Fruit fly (Drosophila melanogaster) whole organism, prepupa: Measurements from ENCODE around the gene Cad99C.
A peak's percentile ranks its signal among the peaks of the same experiment; 100 is the strongest.

Experiments
- Blimp-1 ChIP-seq: fragments of 200-800 bp; sonication (Bioruptor generic); optimal IDR thresholded peaks from 3 replicates; lab custom pipeline; 2017; ENCODE audit warnings: missing biosample characterization, missing genetic modification characterization, mild to moderate bottlenecking, moderate library complexity, missing genetic modification reagents
- CG10631 ChIP-seq: fragments of 200-800 bp; sonication (Bioruptor generic); optimal IDR thresholded peaks from 2 replicates; lab custom pipeline; 2016; ENCODE audit warnings: missing biosample characterization, missing genetic modification characterization
- CG11294 ChIP-seq: fragments of 200-800 bp; sonication (Bioruptor generic); IDR thresholded peaks from 2 replicates; pipeline ENCODE4 v1.3.6; 2022; ENCODE audit warnings: missing biosample characterization, missing genetic modification characterization
- CG15336 ChIP-seq: fragments of 200-800 bp; sonication (Bioruptor generic); IDR thresholded peaks from 2 replicates; pipeline ENCODE4 v1.3.6; 2022; ENCODE audit warnings: missing biosample characterization, missing genetic modification characterization
- CG1621 ChIP-seq: fragments of 200-800 bp; sonication (Bioruptor generic); optimal IDR thresholded peaks from 3 replicates; lab custom pipeline; 2018; ENCODE audit warnings: missing biosample characterization, mild to moderate bottlenecking, missing genetic modification characterization
- CG3032 ChIP-seq: fragments of 200-800 bp; optimal IDR thresholded peaks from 2 replicates; lab custom pipeline; 2019; ENCODE audit warnings: missing biosample characterization, mild to moderate bottlenecking, missing genetic modification characterization, moderate library complexity
- CG32006 ChIP-seq: fragments of 200-800 bp; sonication (Bioruptor generic); optimal IDR thresholded peaks from 3 replicates; lab custom pipeline; 2017; ENCODE audit warnings: missing biosample characterization, mild to moderate bottlenecking, missing genetic modification characterization
- CG6163 ChIP-seq: fragments of 200-800 bp; sonication (Bioruptor generic); IDR thresholded peaks from 3 replicates; pipeline ENCODE4 v1.3.6; 2022; ENCODE audit warnings: missing biosample characterization, missing genetic modification characterization
- CG6854 ChIP-seq: fragments of 200-800 bp; sonication (Bioruptor generic); optimal IDR thresholded peaks from 2 replicates; lab custom pipeline; 2017; ENCODE audit warnings: missing biosample characterization, mild to moderate bottlenecking, missing genetic modification characterization
- CG8119 ChIP-seq: fragments of 200-800 bp; sonication (Bioruptor generic); IDR thresholded peaks from 3 replicates; pipeline ENCODE4 v1.3.6; 2022; ENCODE audit warnings: missing biosample characterization, missing genetic modification characterization
- CG8319 ChIP-seq: fragments of 200-800 bp; sonication (Bioruptor generic); optimal IDR thresholded peaks from 3 replicates; lab custom pipeline; 2016; ENCODE audit warnings: missing biosample characterization, missing genetic modification characterization
- Eip75B ChIP-seq: fragments of 200-800 bp; sonication (Bioruptor generic); optimal IDR thresholded peaks from 3 replicates; lab custom pipeline; 2016; ENCODE audit warnings: missing biosample characterization, missing genetic modification characterization
- Eip78C ChIP-seq: fragments of 200-800 bp; sonication (Bioruptor generic); peaks from one replicate; lab custom pipeline; 2016; ENCODE audit warnings: missing biosample characterization, missing genetic modification characterization
- Ets96B ChIP-seq: fragments of 200-800 bp; optimal IDR thresholded peaks from 2 replicates; lab custom pipeline; 2019; ENCODE audit warnings: missing biosample characterization, mild to moderate bottlenecking, missing genetic modification characterization, moderate library complexity
- Gug ChIP-seq: fragments of 200-800 bp; sonication (Bioruptor generic); IDR thresholded peaks from 2 replicates; pipeline ENCODE4 v1.3.6; 2022; ENCODE audit warnings: missing biosample characterization, missing genetic modification characterization
- Hr38 ChIP-seq: sonication (Bioruptor generic); optimal IDR thresholded peaks from 2 replicates; lab custom pipeline; 2016; ENCODE audit warnings: missing biosample characterization, missing genetic modification characterization
- Hr4 ChIP-seq: fragments of 200-800 bp; sonication (Bioruptor generic); optimal IDR thresholded peaks from 3 replicates; lab custom pipeline; 2016; ENCODE audit warnings: missing biosample characterization, missing genetic modification characterization
- Lpt ChIP-seq: fragments of 200-800 bp; sonication (Bioruptor generic); optimal IDR thresholded peaks from 3 replicates; lab custom pipeline; 2016; ENCODE audit warnings: missing biosample characterization, missing genetic modification characterization
- OdsH ChIP-seq: fragments of 200-800 bp; sonication (Bioruptor generic); optimal IDR thresholded peaks from 3 replicates; lab custom pipeline; 2016; ENCODE audit warnings: missing biosample characterization, missing genetic modification characterization
- Smox ChIP-seq: fragments of 200-800 bp; sonication (Bioruptor generic); optimal IDR thresholded peaks from 3 replicates; lab custom pipeline; 2016; ENCODE audit warnings: missing biosample characterization, missing genetic modification characterization
- Sox102F ChIP-seq: fragments of 200-800 bp; sonication (Bioruptor generic); optimal IDR thresholded peaks from 2 replicates; lab custom pipeline; 2016; ENCODE audit warnings: missing biosample characterization, mild to moderate bottlenecking, missing genetic modification characterization
- Sox14 ChIP-seq: fragments of 200-800 bp; sonication (Bioruptor generic); optimal IDR thresholded peaks from 3 replicates; lab custom pipeline; 2016; ENCODE audit warnings: missing biosample characterization, missing genetic modification characterization
- Sox15 ChIP-seq: fragments of 200-800 bp; sonication (Bioruptor generic); optimal IDR thresholded peaks from 3 replicates; lab custom pipeline; 2016; ENCODE audit warnings: missing biosample characterization, missing genetic modification characterization
- acj6 ChIP-seq: fragments of 200-800 bp; sonication (Bioruptor generic); optimal IDR thresholded peaks from 3 replicates; lab custom pipeline; 2016; ENCODE audit warnings: missing biosample characterization, missing genetic modification characterization
- dsx ChIP-seq: fragments of 200-800 bp; optimal IDR thresholded peaks from 3 replicates; lab custom pipeline; 2019; ENCODE audit warnings: missing biosample characterization, mild to moderate bottlenecking, missing genetic modification characterization, moderate library complexity; ENCODE audit not compliant: poor library complexity, severe bottlenecking
- eg ChIP-seq: fragments of 200-800 bp; sonication (Bioruptor generic); IDR thresholded peaks from 3 replicates; pipeline ENCODE4 v1.3.6; 2022; ENCODE audit warnings: missing biosample characterization, missing genetic modification characterization
- esn ChIP-seq: fragments of 200-800 bp; sonication (Bioruptor generic); optimal IDR thresholded peaks from 2 replicates; lab custom pipeline; 2016; ENCODE audit warnings: missing biosample characterization, mild to moderate bottlenecking, missing genetic modification characterization, moderate library complexity
- fkh ChIP-seq: fragments of 200-800 bp; sonication (Bioruptor generic); optimal IDR thresholded peaks from 3 replicates; lab custom pipeline; 2017; ENCODE audit warnings: missing biosample characterization, mild to moderate bottlenecking, missing genetic modification characterization, moderate library complexity
- pdm3 ChIP-seq: fragments of 200-800 bp; sonication (Bioruptor generic); optimal IDR thresholded peaks from 3 replicates; lab custom pipeline; 2016; ENCODE audit warnings: missing biosample characterization, missing genetic modification characterization
- salr ChIP-seq, 2 experiments: fragments of 200-800 bp; sonication (Bioruptor generic); optimal IDR thresholded peaks; 3 replicates each; lab custom pipeline; 2016 to 2018; ENCODE audit warnings: missing biosample characterization in 2 of 2, missing genetic modification characterization in 2 of 2, mild to moderate bottlenecking in 1 of 2
- spab ChIP-seq: fragments of 200-800 bp; sonication (Bioruptor generic); optimal IDR thresholded peaks from 2 replicates; lab custom pipeline; 2017; ENCODE audit warnings: missing biosample characterization, mild to moderate bottlenecking, missing genetic modification characterization, missing genetic modification reagents
- ss ChIP-seq, 2 experiments: fragments of 200-800 bp; sonication (Bioruptor generic); optimal IDR thresholded peaks; 2 replicates in 1 of 2; 3 replicates in 1 of 2; lab custom pipeline; 2017 to 2018; ENCODE audit warnings: mild to moderate bottlenecking in 2 of 2, missing biosample characterization in 2 of 2, missing genetic modification characterization in 2 of 2, moderate library complexity in 1 of 2
- svp ChIP-seq: fragments of 200-800 bp; sonication (Bioruptor generic); peaks from one replicate; lab custom pipeline; 2016; ENCODE audit warnings: missing biosample characterization, missing genetic modification characterization

The Cad99C gene

DNA sequence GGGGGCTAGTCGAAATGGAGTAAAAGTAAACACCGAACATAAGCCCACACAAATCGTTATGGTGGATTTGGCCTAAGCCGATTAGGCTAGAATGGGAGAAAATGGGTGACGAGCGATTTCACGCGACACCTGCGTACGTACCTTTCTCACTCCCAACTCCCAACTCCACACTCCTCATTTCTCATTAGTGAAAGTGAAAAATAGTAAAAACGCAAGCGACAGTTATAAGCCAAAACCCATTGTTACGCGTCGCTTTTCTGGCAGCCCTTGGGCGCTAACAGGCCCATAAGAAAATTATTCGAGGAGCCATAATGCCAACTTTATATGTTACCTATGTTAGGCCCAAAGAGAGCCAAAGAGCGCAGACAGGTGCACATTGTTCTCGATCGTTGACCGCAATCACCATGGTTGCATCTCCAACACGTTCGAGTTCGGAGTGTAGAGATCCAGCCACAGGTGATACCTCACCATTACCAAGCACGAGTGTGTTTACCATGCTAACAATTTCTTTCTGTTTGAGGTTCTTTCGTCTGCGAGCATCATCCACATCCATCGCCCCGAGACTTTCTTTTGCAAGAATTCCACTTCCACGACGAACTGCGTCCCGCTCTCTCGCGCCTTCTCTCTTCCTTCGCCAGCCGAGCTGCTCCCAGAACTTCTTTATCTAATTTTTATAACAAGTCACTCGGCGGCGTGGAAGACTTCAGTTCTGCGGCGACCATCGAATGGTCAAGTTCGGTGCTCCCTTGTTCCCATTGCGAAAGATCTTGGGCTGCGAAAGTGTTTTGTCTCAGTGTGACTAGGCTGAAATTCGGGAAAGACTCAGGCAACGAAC, 22.8 kb upstream of the Cad99C start, which contains the start of gene neo:
TSS of gene neo (plus strand) at position 698 of the 835 bp plus-strand sequence.
- TF ChIP-seq esn (GFP tag; lab: Kevin White, UChicago) (no peak), CG6854 (GFP tag; lab: Kevin White, UChicago) (peak; percentile 70), CG10631 (GFP tag; lab: Kevin White, UChicago) (no peak), CG15336 (GFP tag; lab: Robert Waterston, UW) (no peak), dsx (GFP tag; lab: Kevin White, UChicago) (no peak), Sox15 (GFP tag; lab: Kevin White, UChicago) (no peak), spab (GFP tag; lab: Kevin White, UChicago) (no peak), OdsH (no peak), Smox (GFP tag; lab: Kevin White, UChicago) (no peak), Sox102F (no peak), CG6163 (GFP tag; lab: Robert Waterston, UW) (0 out of 3 replicates have a peak, but pooled peaks have one; percentile 15), CG3032 (tag; lab: Kevin White, UChicago) (no peak), Ets96B (tag; lab: Kevin White, UChicago) (no peak), CG32006 (GFP tag; lab: Kevin White, UChicago) (no peak), svp (GFP tag; lab: Kevin White, UChicago) (no peak), CG8319 (GFP tag; lab: Kevin White, UChicago) (no peak), Blimp-1 (no peak), eg (peak; percentile 31; the same call in 1 of the 3 replicates), pdm3 (GFP tag; lab: Kevin White, UChicago) (no peak), ss (GFP tag; optimal IDR thresholded peaks at IDR 0.05; lab: Kevin White, UChicago) (no peak), Eip75B (no peak), Hr38 (no peak)

DNA sequence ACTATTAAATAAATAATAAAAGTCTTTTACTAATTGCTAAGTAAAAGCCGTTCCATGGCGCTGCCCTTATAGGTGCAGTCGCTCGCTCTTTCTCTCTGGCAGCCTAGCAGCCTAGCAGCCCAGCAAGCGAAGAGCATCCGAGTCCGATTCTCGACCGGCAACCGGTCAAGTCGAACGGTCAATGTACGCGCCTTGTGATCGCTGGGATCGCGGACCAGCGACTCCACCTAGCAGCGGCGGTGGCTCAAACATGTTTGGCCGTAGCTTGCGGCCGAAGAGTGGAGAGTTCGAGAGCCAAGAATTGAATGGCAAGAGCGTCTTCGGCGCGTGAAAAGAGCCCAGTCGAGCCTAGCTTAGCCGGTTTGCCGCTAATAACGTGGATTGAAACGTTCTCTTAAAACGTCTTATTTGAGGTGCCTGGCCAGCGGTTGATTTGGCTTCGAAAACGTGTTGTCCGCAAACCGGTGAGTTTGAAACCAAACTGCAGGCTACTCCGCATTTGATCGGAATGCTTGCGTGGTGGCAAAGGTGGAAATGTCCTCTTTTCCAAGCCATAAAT, 12.2 kb upstream of the Cad99C start:
- TF ChIP-seq CG11294 (GFP tag; lab: Robert Waterston, UW) (no peak), Hr4 (GFP tag; lab: Kevin White, UChicago) (no peak), Eip78C (peak; percentile 26), CG8119 (GFP tag; lab: Robert Waterston, UW) (peak; percentile 29; the same call in 1 of the 3 replicates), Gug (GFP tag; lab: Robert Waterston, UW) (no peak)
- TF ChIP-seq, all 60 proteins: peak for 2

DNA sequence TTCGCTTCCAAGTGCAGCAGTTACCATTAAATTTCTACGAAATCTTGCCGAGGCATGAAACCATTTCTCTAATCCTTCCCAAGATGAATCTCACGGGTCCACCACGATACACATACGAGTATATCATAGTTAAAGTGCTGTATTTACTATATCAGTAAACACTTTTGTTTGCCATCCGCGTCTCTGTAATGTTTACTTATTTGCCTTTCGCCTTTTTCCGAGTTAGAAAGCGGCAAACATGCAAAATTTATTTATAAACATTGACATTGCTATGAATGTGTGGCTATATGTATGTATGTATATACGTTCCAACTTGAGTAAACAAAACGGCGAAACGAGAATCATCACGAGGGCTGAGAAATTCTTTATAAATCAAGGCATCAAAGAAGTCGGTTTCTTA, 10.5 kb upstream of the Cad99C start:
- no peak for TF ChIP-seq esn (GFP tag; lab: Kevin White, UChicago)
- TF ChIP-seq Eip78C, result peak; percentile 37
- peak; percentile 84 for TF ChIP-seq fkh
- no peak for TF ChIP-seq Lpt
- no peak for TF ChIP-seq acj6 (GFP tag; lab: Kevin White, UChicago)
- TF ChIP-seq CG15336 (GFP tag; lab: Robert Waterston, UW), result no peak
- TF ChIP-seq OdsH, result no peak

DNA sequence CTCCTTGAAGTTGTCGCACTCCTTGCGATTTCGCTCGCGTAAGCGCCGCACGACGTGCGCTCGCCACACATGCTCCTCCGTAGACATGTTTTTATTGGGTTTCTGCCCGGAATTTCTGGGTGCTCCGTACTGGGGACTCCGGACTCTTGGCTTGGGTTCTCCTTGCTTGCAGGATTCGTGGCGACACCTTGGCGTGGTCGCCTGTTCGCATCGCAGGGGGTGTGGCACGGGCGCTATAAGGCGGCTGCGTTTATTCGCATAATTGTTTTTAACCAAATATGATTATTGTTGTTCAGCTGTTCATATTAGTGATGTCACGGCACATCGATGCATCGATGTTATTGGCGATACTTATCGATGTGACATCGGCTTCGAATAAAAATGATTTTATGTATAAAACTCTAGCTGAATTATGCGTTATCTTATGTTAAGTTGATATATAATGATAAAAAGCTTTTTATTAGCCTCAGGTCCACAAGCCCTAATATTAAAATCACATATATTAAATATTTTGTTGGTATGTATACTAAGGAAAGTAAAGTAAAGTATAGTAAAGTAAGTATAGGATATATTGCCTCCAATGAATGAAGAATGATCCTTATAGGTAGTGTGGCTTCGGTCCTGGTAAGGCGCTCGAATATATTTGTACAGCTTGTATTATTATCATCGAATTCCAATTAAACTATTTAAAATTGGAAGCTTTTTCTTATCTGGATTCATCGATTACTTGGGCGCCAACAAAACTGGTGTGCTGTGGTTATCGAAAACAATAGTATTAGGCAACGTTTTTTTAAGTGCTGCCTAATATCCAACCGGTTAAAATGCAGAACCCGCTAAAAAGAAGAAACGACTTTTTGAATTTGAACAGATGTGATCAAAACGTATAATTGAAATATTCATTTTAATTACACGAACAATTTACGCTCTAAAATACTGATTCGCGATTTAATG, 6.4 kb upstream of the Cad99C start, which contains the start of gene Atg16:
TSS of gene Atg16 (minus strand) at position 343 of the 951 bp plus-strand sequence.
- peak; percentile 1 for TF ChIP-seq Sox14
- TF ChIP-seq CG10631 (GFP tag; lab: Kevin White, UChicago), result peak; percentile 1
- TF ChIP-seq salr (GFP tag; optimal IDR thresholded peaks at IDR 0.05; lab: Kevin White, UChicago), result no peak
- peak; percentile 16 for TF ChIP-seq esn (GFP tag; lab: Kevin White, UChicago)
- peak; percentile 30 for TF ChIP-seq CG1621 (tag; lab: Kevin White, UChicago)
- TF ChIP-seq, all 60 proteins: peak for 4
